Worm (Caenorhabditis elegans) whole organism, mixed stage, embryonic: ENCODE measurements around the gene F15A4.2.

ENCODE experiments used
- snpc-4 ChIP-seq: fragments of 150-350 bp; optimal IDR thresholded peaks from 2 replicates; lab custom pipeline; 2014; ENCODE audit warnings: missing biosample characterization, missing genetic modification characterization
- unc-39 ChIP-seq: fragments of 150-350 bp; optimal IDR thresholded peaks from 2 replicates; lab custom pipeline; 2014; ENCODE audit warnings: missing biosample characterization, missing genetic modification characterization
- ztf-11 ChIP-seq: fragments of 150-350 bp; optimal IDR thresholded peaks from 2 replicates; lab custom pipeline; 2014; ENCODE audit warnings: missing biosample characterization, missing genetic modification characterization

DNA sequence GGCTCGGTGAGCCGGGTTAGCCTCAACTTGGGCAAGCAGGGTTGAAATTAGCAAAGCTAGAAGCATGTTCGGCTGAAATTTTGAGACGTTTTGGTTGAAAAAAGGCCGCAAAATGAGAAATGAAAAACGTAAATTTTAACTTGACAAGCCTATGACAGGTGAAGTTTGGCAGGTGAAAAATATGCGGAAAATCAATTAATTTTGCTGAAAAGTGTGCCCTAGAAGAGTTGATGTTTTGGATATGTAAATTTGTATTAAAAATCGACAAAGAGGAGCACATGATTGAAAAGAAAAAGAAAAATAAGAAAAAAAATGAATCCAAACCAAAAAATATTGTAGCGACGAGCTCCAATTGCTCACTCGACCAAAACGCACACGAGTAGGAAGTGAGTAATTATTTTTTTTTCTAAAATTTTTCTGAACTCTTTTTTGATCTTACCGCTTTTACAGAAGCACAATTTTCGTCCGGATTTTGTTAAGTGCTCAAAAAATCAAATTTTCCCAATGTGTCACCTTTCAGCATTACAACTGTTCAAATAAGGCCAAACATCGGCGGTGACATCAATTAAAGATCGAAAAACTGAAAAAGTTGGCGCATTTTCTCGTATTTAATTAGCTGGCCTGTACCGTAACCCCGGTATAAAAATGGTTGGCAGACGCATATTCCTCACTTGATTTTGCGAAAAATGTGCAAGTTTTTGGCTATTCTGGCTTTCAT lies 9.0 kb downstream of the F15A4.2 start, which contains the start of the genes F15A4.5 and phat-8:
- TF ChIP-seq ztf-11 (tag; lab: Kevin White, UChicago) (no peak), snpc-4 (tag; lab: Kevin White, UChicago) (no peak), unc-39 (no peak)
